Worm (Caenorhabditis elegans): Measurements from ENCODE around the gene git-1.
A peak's percentile ranks its signal among the peaks of the same experiment; 100 is the strongest.

git-1 gene

ce11 chrX:10532180-10532833 lies 7.6 kb downstream of the git-1 start (continued):
- no peak for TF ChIP-seq F10B5.3 (tag; optimal IDR thresholded peaks at IDR 0.05)
- TF ChIP-seq nhr-28 (tag; optimal IDR thresholded peaks at IDR 0.05) = peak; percentile 40
- TF ChIP-seq unc-130 (GFP tag; optimal IDR thresholded peaks at IDR 0.05) = no peak
- no peak for TF ChIP-seq nhr-77 (tag; optimal IDR thresholded peaks at IDR 0.05)
- TF ChIP-seq lin-1 (GFP tag; IDR thresholded peaks at IDR 0.05) = peak; percentile 60; the same call in 1 of the 2 replicates
- TF ChIP-seq rbr-2 (tag; optimal IDR thresholded peaks at IDR 0.05) = no peak
- TF ChIP-seq pqm-1 (tag; optimal IDR thresholded peaks at IDR 0.05) = peak; percentile 10
- TF ChIP-seq ztf-7 (tag; optimal IDR thresholded peaks at IDR 0.05) = no peak
- TF ChIP-seq F37D6.2 (tag; optimal IDR thresholded peaks at IDR 0.05) = no peak
- TF ChIP-seq mdt-29 (GFP tag; IDR thresholded peaks at IDR 0.05) = no peak
- no peak for TF ChIP-seq Y105C5A.15 (GFP tag; IDR thresholded peaks at IDR 0.05)
- no peak for TF ChIP-seq ceh-28 (tag; optimal IDR thresholded peaks at IDR 0.05)
- TF ChIP-seq set-16 (GFP tag; IDR thresholded peaks at IDR 0.05) = no peak
- TF ChIP-seq daf-8 (GFP tag; IDR thresholded peaks at IDR 0.05) = no peak
- TF ChIP-seq T20F7.1 (GFP tag; optimal IDR thresholded peaks at IDR 0.05) = peak; percentile 32
- TF ChIP-seq ztf-11 (tag; optimal IDR thresholded peaks at IDR 0.05) = no peak
- peak; percentile 3 for TF ChIP-seq aha-1 (tag)
- TF ChIP-seq lin-29 (GFP tag; IDR thresholded peaks at IDR 0.05) = no peak

- TF ChIP-seq hlh-11 (tag; optimal IDR thresholded peaks at IDR 0.05) (peak; percentile 24), dmd-6 (GFP tag; IDR thresholded peaks at IDR 0.05) (peak; percentile 28; the same call in 1 of the 2 replicates), dve-1 (tag; optimal IDR thresholded peaks at IDR 0.05; ENCODE audit: insufficient read depth) (peak; percentile 37), Y5F2A.4 (GFP tag; optimal IDR thresholded peaks at IDR 0.05) (no peak), lin-1 (GFP tag; IDR thresholded peaks at IDR 0.05) (no peak), pqm-1 (tag; optimal IDR thresholded peaks at IDR 0.05) (peak; percentile 9), snpc-1.2 (GFP tag; IDR thresholded peaks at IDR 0.05) (no peak), snpc-4 (tag; optimal IDR thresholded peaks at IDR 0.05) (no peak), daf-16 (GFP tag; optimal IDR thresholded peaks at IDR 0.05) (no peak), daf-16 (tag; optimal IDR thresholded peaks at IDR 0.05) (peak; percentile 21), hlh-30 (tag; optimal IDR thresholded peaks at IDR 0.05; ENCODE audit: insufficient read depth) (peak; percentile 53), ceh-28 (tag; optimal IDR thresholded peaks at IDR 0.05) (no peak), ceh-44 (GFP tag; IDR thresholded peaks at IDR 0.05) (no peak), nhr-28 (tag; optimal IDR thresholded peaks at IDR 0.05) (peak; percentile 26)
Observed at ce11 chrX:10533447-10533846, 8.7 kb downstream of the git-1 start, which contains the start of gene glo-3. TSS of gene glo-3 (plus strand) at chrX:10533699.

DNA sequence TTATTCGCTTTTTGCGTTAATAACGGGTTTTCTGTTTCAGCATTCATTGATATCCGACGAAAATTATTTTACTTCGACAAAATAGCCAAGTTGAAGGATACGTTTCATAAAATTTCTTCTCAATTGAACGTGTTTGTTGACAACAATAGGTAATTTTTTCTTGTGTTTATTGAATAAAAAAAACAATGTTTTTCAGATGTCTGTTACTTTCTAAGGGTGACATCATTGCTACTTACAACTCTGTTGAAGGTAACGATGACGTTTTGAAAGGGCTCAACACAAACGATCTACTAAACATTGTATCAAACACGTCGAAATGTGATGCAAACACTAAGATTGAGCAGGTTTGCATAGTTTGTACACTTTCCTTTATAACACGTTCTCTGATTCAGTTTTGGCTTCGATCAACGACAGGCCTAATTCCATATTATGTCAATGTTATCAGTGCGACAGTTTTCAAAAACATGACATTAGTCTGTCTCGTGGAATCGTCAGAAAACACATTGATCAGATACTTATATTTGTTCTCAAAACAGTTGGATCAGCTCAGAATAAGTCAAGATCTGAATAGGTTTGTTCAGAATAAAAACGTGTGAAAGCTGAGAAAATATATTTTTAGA lies 10.0 kb downstream of the git-1 start:
- TF ChIP-seq tag-97 (GFP tag; IDR thresholded peaks at IDR 0.05) (no peak), dmd-6 (GFP tag; IDR thresholded peaks at IDR 0.05) (peak; percentile 31; the same call in 1 of the 2 replicates), dve-1 (tag; optimal IDR thresholded peaks at IDR 0.05; ENCODE audit: insufficient read depth) (peak; percentile 50), hlh-30 (tag; optimal IDR thresholded peaks at IDR 0.05; ENCODE audit: insufficient read depth) (peak; percentile 18), php-3 (GFP tag; IDR thresholded peaks at IDR 0.05) (no peak), pha-4 (GFP tag; IDR thresholded peaks at IDR 0.05) (no peak), pha-4 (tag; optimal IDR thresholded peaks at IDR 0.05) (no peak), hlh-11 (tag; optimal IDR thresholded peaks at IDR 0.05) (peak; percentile 37), daf-16 (GFP tag; optimal IDR thresholded peaks at IDR 0.05) (no peak), daf-16 (tag; optimal IDR thresholded peaks at IDR 0.05) (peak; percentile 46), ceh-20 (GFP tag; IDR thresholded peaks at IDR 0.05) (no peak), hif-1 (tag; optimal IDR thresholded peaks at IDR 0.05) (peak in 1 of 2 experiments; percentile 28), unc-62 (GFP tag; optimal IDR thresholded peaks at IDR 0.05 in 1 of 2) (peak in 1 of 2 experiments; percentile 73), unc-62 (tag; optimal IDR thresholded peaks at IDR 0.05) (no peak), daf-8 (GFP tag; IDR thresholded peaks at IDR 0.05) (no peak), pqm-1 (tag; optimal IDR thresholded peaks at IDR 0.05) (no peak)

All from whole organism, L4 larva.